Worm (Caenorhabditis elegans) whole organism, mixed stage, embryonic: ENCODE data around the gene rpt-3.
A peak's percentile ranks its signal among the peaks of the same experiment; 100 is the strongest.

Experiments used
- M03D4.4 ChIP-seq: sonication (generic microtip); optimal IDR thresholded peaks from 2 replicates; lab custom pipeline; 2017; ENCODE audit warnings: mild to moderate bottlenecking, missing genetic modification characterization, missing compliant biosample characterization
- ceh-39 ChIP-seq: fragments of 150-350 bp; optimal IDR thresholded peaks from 2 replicates; lab custom pipeline; 2014; ENCODE audit warnings: missing biosample characterization, missing genetic modification characterization
- ceh-43 ChIP-seq: fragments of 200-800 bp; sonication (Bioruptor generic); optimal IDR thresholded peaks from 2 replicates; lab custom pipeline; 2018; ENCODE audit warnings: mild to moderate bottlenecking, missing genetic modification characterization, moderate library complexity, missing compliant biosample characterization
- ces-1 ChIP-seq: fragments of 150-350 bp; optimal IDR thresholded peaks from 2 replicates; lab custom pipeline; 2014; ENCODE audit warnings: missing biosample characterization, missing genetic modification reagents, missing genetic modification characterization
- cnd-1 ChIP-seq: fragments of 200-800 bp; sonication (Bioruptor generic); optimal IDR thresholded peaks from 2 replicates; lab custom pipeline; 2018; ENCODE audit warnings: mild to moderate bottlenecking, missing genetic modification characterization, missing compliant biosample characterization
- drap-1 ChIP-seq: fragments of 200-800 bp; sonication (Bioruptor generic); optimal IDR thresholded peaks from 3 replicates; lab custom pipeline; 2018; ENCODE audit warnings: mild to moderate bottlenecking, missing genetic modification characterization, missing compliant biosample characterization
- flh-1 ChIP-seq: fragments of 200-800 bp; sonication (Bioruptor generic); optimal IDR thresholded peaks from 2 replicates; lab custom pipeline; 2018; ENCODE audit warnings: mild to moderate bottlenecking, missing genetic modification characterization, moderate library complexity, missing compliant biosample characterization
- ham-2 ChIP-seq: fragments of 200-800 bp; sonication (Bioruptor generic); optimal IDR thresholded peaks from 2 replicates; lab custom pipeline; 2018; ENCODE audit warnings: mild to moderate bottlenecking, missing genetic modification characterization, missing compliant biosample characterization
- lin-13 ChIP-seq: fragments of 150-350 bp; optimal IDR thresholded peaks from 2 replicates; lab custom pipeline; 2014; ENCODE audit warnings: missing biosample characterization, missing genetic modification characterization
- lin-32 ChIP-seq: fragments of 200-800 bp; sonication (Bioruptor generic); optimal IDR thresholded peaks from 2 replicates; lab custom pipeline; 2018; ENCODE audit warnings: mild to moderate bottlenecking, missing genetic modification characterization, missing compliant biosample characterization
- lsy-2 ChIP-seq: fragments of 150-350 bp; optimal IDR thresholded peaks from 2 replicates; lab custom pipeline; 2014; ENCODE audit warnings: missing biosample characterization, missing genetic modification characterization
- mab-5 ChIP-seq: fragments of 150-350 bp; optimal IDR thresholded peaks from 2 replicates; lab custom pipeline; 2014; ENCODE audit warnings: missing biosample characterization, missing genetic modification characterization
- mep-1 ChIP-seq: fragments of 150-350 bp; optimal IDR thresholded peaks from 2 replicates; lab custom pipeline; 2017; ENCODE audit warnings: missing biosample characterization, missing genetic modification reagents, missing genetic modification characterization, inconsistent platforms
- mls-2 ChIP-seq: sonication (generic microtip); optimal IDR thresholded peaks from 2 replicates; lab custom pipeline; 2016; ENCODE audit warnings: mild to moderate bottlenecking, missing genetic modification characterization, moderate library complexity, missing compliant biosample characterization
- nhr-2 ChIP-seq: fragments of 150-350 bp; optimal IDR thresholded peaks from 2 replicates; lab custom pipeline; 2014; ENCODE audit warnings: missing biosample characterization, missing genetic modification characterization
- nhr-28 ChIP-seq: fragments of 150-350 bp; optimal IDR thresholded peaks from 2 replicates; lab custom pipeline; 2014; ENCODE audit warnings: missing biosample characterization, missing genetic modification characterization
- pha-4 ChIP-seq: fragments of 150-350 bp; optimal IDR thresholded peaks from 2 replicates; lab custom pipeline; 2018; ENCODE audit warnings: missing biosample characterization, missing genetic modification reagents, missing genetic modification characterization
- sem-2 ChIP-seq: fragments of 200-800 bp; sonication (Bioruptor generic); optimal IDR thresholded peaks from 2 replicates; lab custom pipeline; 2018; ENCODE audit warnings: mild to moderate bottlenecking, missing genetic modification characterization, missing compliant biosample characterization
- snpc-4 ChIP-seq: fragments of 150-350 bp; optimal IDR thresholded peaks from 2 replicates; lab custom pipeline; 2014; ENCODE audit warnings: missing biosample characterization, missing genetic modification characterization
- sptf-1 ChIP-seq: sonication (generic microtip); optimal IDR thresholded peaks from 2 replicates; lab custom pipeline; 2017; ENCODE audit warnings: mild to moderate bottlenecking, missing genetic modification characterization, moderate library complexity, missing compliant biosample characterization
- tbx-8 ChIP-seq: fragments of 200-800 bp; sonication (Bioruptor generic); optimal IDR thresholded peaks from 2 replicates; lab custom pipeline; 2018; ENCODE audit warnings: mild to moderate bottlenecking, missing genetic modification characterization, moderate library complexity, missing compliant biosample characterization
- unc-120 ChIP-seq: sonication (generic microtip); optimal IDR thresholded peaks from 2 replicates; lab custom pipeline; 2017; ENCODE audit warnings: missing genetic modification characterization, missing compliant biosample characterization; ENCODE audit not compliant: poor library complexity, severe bottlenecking
- unc-62 ChIP-seq: fragments of 150-350 bp; optimal IDR thresholded peaks from 2 replicates; lab custom pipeline; 2014; ENCODE audit warnings: missing biosample characterization, missing genetic modification reagents, missing genetic modification characterization
- ztf-11 ChIP-seq: fragments of 150-350 bp; optimal IDR thresholded peaks from 2 replicates; lab custom pipeline; 2014; ENCODE audit warnings: missing biosample characterization, missing genetic modification characterization

rpt-3 gene

DNA sequence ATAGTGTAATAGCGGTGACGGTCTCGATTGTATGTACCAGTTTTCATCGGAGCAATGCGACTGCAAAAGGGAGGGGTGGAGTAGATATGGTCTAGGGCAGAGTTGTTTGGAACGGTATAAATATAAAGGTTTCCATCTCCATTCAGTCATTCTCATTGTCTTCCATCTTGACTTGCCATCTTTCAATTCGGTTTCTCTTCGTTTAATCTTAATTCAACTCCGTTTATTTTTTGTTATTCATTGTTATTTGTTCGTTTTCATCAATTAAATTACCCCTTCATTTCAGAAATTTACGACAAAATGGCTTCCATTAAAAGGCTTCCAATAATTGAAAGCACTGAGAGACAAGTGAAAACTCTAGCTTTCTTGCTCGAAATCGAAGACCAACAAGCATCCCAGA is 41.5 kb downstream of the rpt-3 start, which contains the start of gene C09E7.11:
Gene C09E7.11, plus strand, starts transcription at position 301 of the 400 bp plus-strand sequence.
- no peak for TF ChIP-seq nhr-2 (tag; lab: Kevin White, UChicago)

DNA sequence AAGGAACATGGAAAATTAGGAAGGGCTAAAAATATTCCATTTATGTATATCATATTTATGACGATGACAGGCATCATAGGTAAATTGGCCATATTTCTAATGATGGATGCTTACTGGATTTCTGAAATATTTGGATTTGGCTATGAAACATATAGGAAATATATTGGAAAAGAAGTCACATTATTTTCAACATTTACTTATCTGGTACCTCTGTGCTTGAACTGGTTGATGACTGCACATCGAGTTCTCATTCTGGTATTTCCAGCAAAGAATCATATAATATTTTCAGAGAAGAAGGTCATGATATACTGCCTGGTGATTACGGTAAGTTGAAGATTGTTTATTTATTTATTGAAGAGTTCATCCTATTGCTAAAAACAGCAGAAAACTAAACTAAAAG is 43.1 kb downstream of the rpt-3 start, which contains the start of gene srxa-5:
Gene srxa-5, plus strand, starts transcription at position 301 of the 400 bp plus-strand sequence.
- TF ChIP-seq flh-1 (GFP tag; lab: Kevin White, UChicago) (no peak), lin-13 (no peak), sem-2 (GFP tag; lab: Kevin White, UChicago) (no peak), ztf-11 (tag; lab: Kevin White, UChicago) (no peak), nhr-28 (tag; lab: Kevin White, UChicago) (no peak), ceh-43 (GFP tag; lab: Kevin White, UChicago) (no peak)

DNA sequence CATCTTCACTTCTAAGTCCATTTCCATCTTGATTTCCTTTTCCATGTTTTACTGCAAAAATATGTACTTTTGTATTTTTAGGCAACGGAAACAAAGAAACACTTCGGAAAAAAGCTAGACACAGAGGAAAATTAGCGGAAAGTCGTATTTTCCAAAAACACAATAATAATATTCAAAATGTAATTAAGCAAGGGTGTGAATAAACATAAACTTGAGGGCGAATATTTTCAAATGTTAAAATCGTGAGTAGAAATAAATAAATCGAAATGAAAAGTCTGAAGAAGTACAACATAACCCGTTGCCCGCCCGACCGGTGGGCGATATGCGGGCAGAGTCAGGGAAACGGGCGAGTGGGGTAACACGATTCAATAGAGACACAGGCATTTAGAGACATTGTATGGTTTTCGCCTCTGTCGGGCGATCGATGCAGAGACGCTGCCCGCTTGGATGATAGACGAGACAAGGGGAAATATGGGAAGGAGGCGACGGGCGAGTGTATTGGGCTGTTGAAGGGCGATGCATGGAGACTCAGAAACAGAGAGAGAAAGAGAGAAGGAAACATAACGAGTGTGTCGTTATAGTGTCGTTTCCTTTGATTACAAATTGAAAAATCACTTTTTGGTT is 47.5 kb downstream of the rpt-3 start, which contains the start of gene C09E7.4:
Gene C09E7.4, minus strand, starts transcription at position 51 of the 624 bp plus-strand sequence.
- TF ChIP-seq lin-13 (peak; percentile 35), lin-32 (peak; percentile 8), ces-1 (peak; percentile 40), pha-4 (tag; lab: Kevin White, UChicago) (peak; percentile 66), unc-120 (tag; lab: Kevin White, UChicago) (peak; percentile 53), drap-1 (GFP tag; lab: Kevin White, UChicago) (peak; percentile 16), nhr-2 (tag; lab: Kevin White, UChicago) (peak; percentile 34), ceh-43 (GFP tag; lab: Kevin White, UChicago) (no peak), unc-62 (GFP tag; lab: Kevin White, UChicago) (peak; percentile 55), tbx-8 (GFP tag; lab: Kevin White, UChicago) (no peak), ceh-39 (tag; lab: Kevin White, UChicago) (no peak), ham-2 (peak; percentile 5), M03D4.4 (peak; percentile 45), snpc-4 (tag; lab: Kevin White, UChicago) (no peak), lsy-2 (tag; lab: Kevin White, UChicago) (peak; percentile 17), mls-2 (peak; percentile 67), cnd-1 (tag; lab: Kevin White, UChicago) (peak; percentile 59), sem-2 (GFP tag; lab: Kevin White, UChicago) (no peak), sptf-1 (peak; percentile 61), mep-1 (tag; lab: Kevin White, UChicago) (peak; percentile 35), mab-5 (tag; lab: Kevin White, UChicago) (no peak)
